Fruit fly (Drosophila melanogaster): ENCODE measurements around the gene CG15880.

DNA sequence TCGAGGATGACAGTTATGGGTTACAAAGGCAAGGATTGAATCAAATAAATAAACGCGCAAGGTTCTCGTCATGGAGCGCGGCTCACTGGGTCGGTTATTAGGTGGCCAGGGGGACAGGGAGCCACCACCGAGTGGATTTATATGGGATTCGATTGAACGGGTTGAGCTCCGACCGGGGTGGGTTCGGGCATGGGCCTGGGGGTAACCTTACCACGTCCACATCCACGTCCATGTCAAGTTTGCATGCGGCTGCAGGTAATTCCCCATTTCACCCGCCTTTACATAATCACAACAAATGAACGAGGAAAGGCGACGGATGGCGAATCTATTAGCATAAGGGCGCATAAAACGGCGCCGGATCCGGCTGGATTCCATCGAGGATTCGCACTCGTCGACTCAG lies 42.1 kb upstream of the CG15880 start, which contains the start of gene CG13950:
- TF ChIP-seq CTCF (optimal IDR thresholded peaks at IDR 0.05) = no peak
- no peak for TF ChIP-seq CG8478 (optimal IDR thresholded peaks at IDR 0.05)
